Fruit fly (Drosophila melanogaster) whole organism, pupa: Measurements from ENCODE around the gene CG10560.

Experiments
- CG10348 ChIP-seq: fragments of 200-800 bp; sonication (Bioruptor generic); IDR thresholded peaks from 2 replicates; pipeline ENCODE4 v1.3.6; 2022; ENCODE audit warnings: missing biosample characterization, missing genetic modification characterization
- CG12605 ChIP-seq: fragments of 200-800 bp; sonication (Bioruptor generic); IDR thresholded peaks from 2 replicates; pipeline ENCODE4 v1.3.6; 2022; ENCODE audit warnings: missing biosample characterization, missing genetic modification characterization
- CG13204 ChIP-seq: fragments of 200-800 bp; sonication (Bioruptor generic); optimal IDR thresholded peaks from 2 replicates; lab custom pipeline; 2018; ENCODE audit warnings: missing biosample characterization, mild to moderate bottlenecking, missing genetic modification characterization, moderate library complexity
- CG14655 ChIP-seq: fragments of 200-800 bp; sonication (Bioruptor generic); optimal IDR thresholded peaks from 3 replicates; lab custom pipeline; 2017; ENCODE audit warnings: mild to moderate bottlenecking, missing biosample characterization, missing genetic modification reagents, missing genetic modification characterization
- CG15710 ChIP-seq: fragments of 200-800 bp; sonication (Bioruptor generic); optimal IDR thresholded peaks from 2 replicates; lab custom pipeline; 2018; ENCODE audit warnings: missing biosample characterization, mild to moderate bottlenecking, missing genetic modification characterization, moderate library complexity
- CG17806 ChIP-seq: fragments of 200-800 bp; sonication (Bioruptor generic); optimal IDR thresholded peaks from 2 replicates; lab custom pipeline; 2018; ENCODE audit warnings: missing biosample characterization, mild to moderate bottlenecking, missing genetic modification characterization, moderate library complexity
- CG32121 ChIP-seq: fragments of 200-800 bp; sonication (Bioruptor generic); IDR thresholded peaks from 2 replicates; pipeline ENCODE4 v1.3.6; 2022; ENCODE audit warnings: missing biosample characterization, missing genetic modification characterization
- CG34367 ChIP-seq: fragments of 200-800 bp; sonication (Bioruptor generic); optimal IDR thresholded peaks from 2 replicates; lab custom pipeline; 2018; ENCODE audit warnings: missing biosample characterization, mild to moderate bottlenecking, missing genetic modification characterization
- CG4496 ChIP-seq: fragments of 200-800 bp; sonication (Bioruptor generic); IDR thresholded peaks from 3 replicates; pipeline ENCODE4 v1.3.6; 2022; ENCODE audit warnings: missing biosample characterization, missing genetic modification characterization
- CG8159 ChIP-seq: fragments of 200-800 bp; sonication (Bioruptor generic); optimal IDR thresholded peaks from 3 replicates; lab custom pipeline; 2018; ENCODE audit warnings: missing biosample characterization, mild to moderate bottlenecking, missing genetic modification characterization, moderate library complexity
- CG8301 ChIP-seq: fragments of 200-800 bp; sonication (Bioruptor generic); optimal IDR thresholded peaks from 2 replicates; lab custom pipeline; 2018; ENCODE audit warnings: missing biosample characterization, mild to moderate bottlenecking, missing genetic modification characterization
- CG9948 ChIP-seq: fragments of 200-800 bp; sonication (Bioruptor generic); optimal IDR thresholded peaks from 2 replicates; lab custom pipeline; 2018; ENCODE audit warnings: missing biosample characterization, mild to moderate bottlenecking, missing genetic modification characterization, moderate library complexity
- D1 ChIP-seq: fragments of 200-800 bp; sonication (Bioruptor generic); optimal IDR thresholded peaks from 2 replicates; lab custom pipeline; 2018; ENCODE audit warnings: missing biosample characterization, mild to moderate bottlenecking, missing genetic modification characterization, moderate library complexity
- EcR ChIP-seq: fragments of 200-800 bp; sonication (Bioruptor generic); optimal IDR thresholded peaks from 3 replicates; lab custom pipeline; 2019; ENCODE audit warnings: missing biosample characterization, missing genetic modification characterization, mild to moderate bottlenecking, moderate library complexity, missing genetic modification reagents
- Ets98B ChIP-seq: fragments of 200-800 bp; sonication (Bioruptor generic); IDR thresholded peaks from 2 replicates; pipeline ENCODE4 v1.3.6; 2022; ENCODE audit warnings: missing biosample characterization, missing genetic modification characterization
- Pif1A ChIP-seq: fragments of 200-800 bp; sonication (Bioruptor generic); optimal IDR thresholded peaks from 3 replicates; lab custom pipeline; 2016; ENCODE audit warnings: missing biosample characterization, missing genetic modification characterization
- Pif1B ChIP-seq: fragments of 200-800 bp; sonication (Bioruptor generic); optimal IDR thresholded peaks from 3 replicates; lab custom pipeline; 2016; ENCODE audit warnings: missing biosample characterization, missing genetic modification characterization
- Snoo ChIP-seq: fragments of 200-800 bp; sonication (Bioruptor generic); optimal IDR thresholded peaks from 3 replicates; lab custom pipeline; 2017; ENCODE audit warnings: missing biosample characterization, mild to moderate bottlenecking, missing genetic modification characterization, inconsistent platforms
- fd96Ca ChIP-seq: fragments of 200-800 bp; sonication (Bioruptor generic); IDR thresholded peaks from 3 replicates; pipeline ENCODE4 v1.3.6; 2022; ENCODE audit warnings: missing biosample characterization, missing genetic modification characterization
- gl ChIP-seq: fragments of 200-800 bp; sonication (Bioruptor generic); optimal IDR thresholded peaks from 2 replicates; lab custom pipeline; 2018; ENCODE audit warnings: missing biosample characterization, mild to moderate bottlenecking, missing genetic modification characterization
- rn ChIP-seq: fragments of 200-800 bp; sonication (Bioruptor generic); IDR thresholded peaks from 2 replicates; pipeline ENCODE4 v1.3.6; 2022; ENCODE audit warnings: missing biosample characterization, missing genetic modification characterization

CG10560 gene

dm6 chr3R:25312583-25312982 lies 7.3 kb downstream of the CG10560 start:
- no peak for TF ChIP-seq D1 (tag; lab: Kevin White, UChicago)
- TF ChIP-seq CG15710 (tag; lab: Kevin White, UChicago), result no peak
- no peak for TF ChIP-seq rn (GFP tag; lab: Robert Waterston, UW)
- TF ChIP-seq CG12605 (GFP tag; lab: Robert Waterston, UW), result no peak
- no peak for TF ChIP-seq CG10348
- no peak for TF ChIP-seq Snoo (tag; lab: Kevin White, UChicago)
- TF ChIP-seq Pif1A (GFP tag; lab: Kevin White, UChicago), result no peak
- TF ChIP-seq CG13204, result no peak
- no peak for TF ChIP-seq CG4496
- no peak for TF ChIP-seq CG14655
- TF ChIP-seq CG17806 (tag; lab: Kevin White, UChicago), result no peak
- TF ChIP-seq CG9948 (tag; lab: Kevin White, UChicago), result no peak
- no peak for TF ChIP-seq CG8159
- TF ChIP-seq CG34367, result no peak
- TF ChIP-seq CG32121 (GFP tag; lab: Robert Waterston, UW), result no peak
- no peak for TF ChIP-seq CG8301 (tag; lab: Kevin White, UChicago)
- no peak for TF ChIP-seq gl (tag; lab: Kevin White, UChicago)

- TF ChIP-seq Pif1B (GFP tag; lab: Kevin White, UChicago) (no peak), CG15710 (tag; lab: Kevin White, UChicago) (no peak), gl (tag; lab: Kevin White, UChicago) (no peak), EcR (no peak), Snoo (tag; lab: Kevin White, UChicago) (no peak), CG17806 (tag; lab: Kevin White, UChicago) (no peak), CG8159 (no peak), rn (GFP tag; lab: Robert Waterston, UW) (no peak), CG34367 (no peak), D1 (tag; lab: Kevin White, UChicago) (no peak), CG8301 (tag; lab: Kevin White, UChicago) (no peak), CG12605 (GFP tag; lab: Robert Waterston, UW) (no peak), CG32121 (GFP tag; lab: Robert Waterston, UW) (no peak), CG14655 (no peak), Pif1A (GFP tag; lab: Kevin White, UChicago) (no peak), CG9948 (tag; lab: Kevin White, UChicago) (no peak)
These were observed 9.1 kb downstream of the CG10560 start, which contains the start of gene CG31099 for dm6 chr3R:25310843-25311242. TSS of gene CG31099 (minus strand) at chr3R:25310943.

- TF ChIP-seq CG17806 (tag; lab: Kevin White, UChicago) (no peak), Snoo (tag; lab: Kevin White, UChicago) (no peak), CG10348 (no peak)
These were observed 10.7 kb downstream of the CG10560 start for dm6 chr3R:25309175-25309574.

dm6 chr3R:25308228-25308627 lies 11.7 kb downstream of the CG10560 start, which contains the start of gene CG10550:
TSS of gene CG10550 (minus strand) at chr3R:25308391.
- TF ChIP-seq Pif1A (GFP tag; lab: Kevin White, UChicago) (no peak), CG8301 (tag; lab: Kevin White, UChicago) (no peak), EcR (no peak), D1 (tag; lab: Kevin White, UChicago) (no peak), CG4496 (no peak), CG15710 (tag; lab: Kevin White, UChicago) (no peak), CG32121 (GFP tag; lab: Robert Waterston, UW) (no peak), Pif1B (GFP tag; lab: Kevin White, UChicago) (no peak), CG12605 (GFP tag; lab: Robert Waterston, UW) (no peak), CG13204 (no peak), fd96Ca (GFP tag; lab: Robert Waterston, UW) (no peak), gl (tag; lab: Kevin White, UChicago) (no peak), rn (GFP tag; lab: Robert Waterston, UW) (no peak), CG8159 (no peak), CG34367 (no peak), CG17806 (tag; lab: Kevin White, UChicago) (no peak), CG10348 (no peak)

DNA sequence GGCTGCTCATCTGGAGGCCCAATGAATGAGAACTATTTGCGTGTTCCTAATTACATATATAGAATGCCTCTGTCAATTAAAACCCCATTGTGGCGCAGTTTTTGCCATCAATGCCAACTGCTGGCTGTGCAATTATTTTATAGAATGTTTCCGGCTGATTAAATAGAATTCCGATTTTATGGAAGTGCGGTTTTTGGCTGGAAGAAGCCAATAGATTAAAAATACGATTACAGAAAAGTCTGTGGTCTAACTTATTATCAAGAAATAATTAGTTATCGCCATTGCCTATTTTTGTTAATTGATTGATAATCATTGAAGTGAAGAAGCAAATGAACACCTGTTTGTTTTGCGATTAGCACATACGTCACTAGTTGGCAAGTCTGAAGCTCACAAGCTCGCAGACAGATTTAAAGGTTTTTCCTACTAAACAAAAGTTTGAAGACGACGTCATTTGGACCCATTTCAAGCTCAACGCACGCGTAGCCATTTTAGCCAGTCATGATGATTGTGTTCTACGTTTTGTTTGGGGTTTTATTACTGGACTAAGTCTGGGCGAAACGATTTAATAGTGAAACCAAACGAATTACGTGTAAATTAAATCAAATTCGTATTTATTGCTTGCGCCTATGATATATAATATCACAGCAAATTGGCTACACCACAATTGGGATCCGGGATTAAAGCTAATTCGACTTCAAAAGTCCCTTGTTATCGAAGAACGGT lies 13.9 kb downstream of the CG10560 start:
- no peak for TF ChIP-seq Snoo (tag; lab: Kevin White, UChicago)

DNA sequence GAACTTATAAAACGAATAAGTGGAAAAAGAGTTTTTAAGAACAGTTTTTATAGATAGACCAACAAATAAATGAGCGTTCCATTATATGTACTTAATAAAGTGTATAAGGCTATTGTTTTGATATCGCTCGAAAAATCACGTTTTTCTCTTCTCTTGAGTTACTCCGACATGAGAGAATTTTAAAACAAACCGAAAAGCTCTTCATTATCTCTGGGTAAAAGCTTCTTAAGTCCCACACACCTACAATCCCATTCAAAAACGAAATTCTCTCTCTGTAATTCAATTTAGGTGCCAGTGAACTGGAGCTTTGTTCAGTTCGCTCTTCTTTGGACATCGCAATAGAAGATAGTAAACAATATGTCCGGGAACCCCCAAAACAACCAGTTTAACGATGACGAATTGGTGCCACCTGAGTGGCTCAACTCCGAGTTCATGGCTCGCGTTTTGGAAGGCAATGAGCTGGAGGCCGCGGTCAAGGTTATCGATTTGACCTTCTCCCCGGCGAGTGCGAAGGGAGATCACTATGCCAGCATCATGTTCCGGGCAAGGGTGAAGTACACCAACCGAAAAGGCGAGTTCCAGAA lies 16.0 kb downstream of the CG10560 start, which contains the start of gene CG31436:
TSS of gene CG31436 (plus strand) at position 281 of the 584 bp plus-strand sequence.
- peak; percentile 74 for TF ChIP-seq EcR
- no peak for TF ChIP-seq CG9948 (tag; lab: Kevin White, UChicago)
- no peak for TF ChIP-seq Pif1B (GFP tag; lab: Kevin White, UChicago)
- TF ChIP-seq CG8159, result no peak
- no peak for TF ChIP-seq CG10348
- TF ChIP-seq rn (GFP tag; lab: Robert Waterston, UW), result no peak

DNA sequence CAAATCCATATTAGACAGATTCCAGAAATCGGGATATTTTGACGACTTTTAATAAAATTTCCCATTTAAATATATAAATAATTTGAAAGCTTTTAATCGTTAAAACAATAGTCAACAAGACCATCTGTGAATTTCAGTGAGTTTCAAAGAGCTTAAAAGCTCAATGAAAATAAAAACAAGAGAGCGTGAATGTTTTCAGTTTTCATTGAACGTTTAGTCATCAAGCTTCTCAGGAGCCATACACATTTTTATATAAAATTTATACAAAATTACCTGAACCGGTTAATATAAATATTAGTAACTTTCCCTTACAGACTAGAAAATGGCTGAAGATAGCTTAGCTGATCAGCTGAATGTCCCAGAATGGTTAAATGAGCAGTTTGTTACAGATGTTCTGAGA lies 17.7 kb downstream of the CG10560 start, which contains the start of gene CG31370:
TSS of gene CG31370 (plus strand) at position 226 of the 400 bp plus-strand sequence.
- TF ChIP-seq CG8301 (tag; lab: Kevin White, UChicago), result no peak
- TF ChIP-seq CG8159, result no peak
- TF ChIP-seq Pif1B (GFP tag; lab: Kevin White, UChicago), result no peak
- TF ChIP-seq gl (tag; lab: Kevin White, UChicago), result no peak
- no peak for TF ChIP-seq Ets98B
- no peak for TF ChIP-seq D1 (tag; lab: Kevin White, UChicago)
- TF ChIP-seq CG32121 (GFP tag; lab: Robert Waterston, UW), result no peak
- TF ChIP-seq CG17806 (tag; lab: Kevin White, UChicago), result no peak
- TF ChIP-seq Snoo (tag; lab: Kevin White, UChicago), result no peak
- TF ChIP-seq CG4496, result no peak
- no peak for TF ChIP-seq rn (GFP tag; lab: Robert Waterston, UW)
- TF ChIP-seq fd96Ca (GFP tag; lab: Robert Waterston, UW), result no peak
- no peak for TF ChIP-seq EcR
- TF ChIP-seq CG15710 (tag; lab: Kevin White, UChicago), result no peak
- no peak for TF ChIP-seq CG13204
- TF ChIP-seq CG12605 (GFP tag; lab: Robert Waterston, UW), result no peak
- TF ChIP-seq Pif1A (GFP tag; lab: Kevin White, UChicago), result no peak
- TF ChIP-seq CG10348, result no peak
- no peak for TF ChIP-seq CG14655
- TF ChIP-seq CG34367, result no peak
